Worm (Caenorhabditis elegans) whole organism, L1 larva: ENCODE data around the gene ZK813.1.

Experiments used
- lin-39 ChIP-seq: fragments of 150-350 bp; optimal IDR thresholded peaks from 2 replicates; lab custom pipeline; 2014; ENCODE audit warnings: missing biosample characterization, missing genetic modification reagents, missing genetic modification characterization
- nhr-77 ChIP-seq: fragments of 150-350 bp; optimal IDR thresholded peaks from 2 replicates; lab custom pipeline; 2014; ENCODE audit warnings: missing biosample characterization, missing genetic modification characterization

- TF ChIP-seq nhr-77 (tag; lab: Kevin White, UChicago) (no peak), lin-39 (tag; lab: Kevin White, UChicago) (no peak)
These were observed 42.1 kb downstream of the ZK813.1 start for ce11 chrX:3488074-3488688.
